Worm (Caenorhabditis elegans): ENCODE measurements around the gene spsb-1.

Gene spsb-1

DNA sequence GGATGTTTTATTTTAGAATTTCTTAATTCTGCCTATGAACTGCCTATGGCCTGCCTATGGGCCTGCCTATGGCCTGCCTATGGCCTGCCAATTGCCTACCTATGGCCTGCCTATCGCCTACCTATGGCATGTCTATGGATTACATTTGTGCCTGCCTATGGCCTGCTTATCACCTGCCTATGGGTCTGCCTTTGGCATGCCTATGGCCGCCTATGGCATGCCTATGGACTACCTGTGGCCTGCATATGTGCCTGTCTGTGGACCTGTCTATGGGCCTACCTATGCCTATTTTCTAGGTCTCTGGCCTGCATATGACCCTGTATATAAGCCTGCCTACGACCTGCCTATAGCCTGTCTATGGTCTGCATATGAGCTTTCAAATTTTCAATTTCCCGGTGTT, 64.5 kb downstream of the spsb-1 start:
- no peak for TF ChIP-seq nhr-11 (tag; optimal IDR thresholded peaks at IDR 0.05)
- TF ChIP-seq mml-1 (tag; optimal IDR thresholded peaks at IDR 0.05) = no peak
- no peak for TF ChIP-seq nhr-43 (tag; optimal IDR thresholded peaks at IDR 0.05; ENCODE audit: poor library complexity, severe bottlenecking)
- TF ChIP-seq pha-4 (tag; optimal IDR thresholded peaks at IDR 0.05) = no peak
- TF ChIP-seq ceh-9 (tag; optimal IDR thresholded peaks at IDR 0.05) = no peak
- TF ChIP-seq fkh-10 (GFP tag; optimal IDR thresholded peaks at IDR 0.05) = no peak
- TF ChIP-seq snpc-4 (tag; optimal IDR thresholded peaks at IDR 0.05) = no peak
- TF ChIP-seq skn-1 (tag; optimal IDR thresholded peaks at IDR 0.05) = no peak
- no peak for TF ChIP-seq R02D3.7 (tag; optimal IDR thresholded peaks at IDR 0.05)
- TF ChIP-seq nhr-12 (tag; optimal IDR thresholded peaks at IDR 0.05) = no peak
- no peak for TF ChIP-seq ZK546.5 (tag; optimal IDR thresholded peaks at IDR 0.05)
- TF ChIP-seq ama-1 (optimal IDR thresholded peaks at IDR 0.05) = no peak
- no peak for TF ChIP-seq lin-15B (tag; optimal IDR thresholded peaks at IDR 0.05)

DNA sequence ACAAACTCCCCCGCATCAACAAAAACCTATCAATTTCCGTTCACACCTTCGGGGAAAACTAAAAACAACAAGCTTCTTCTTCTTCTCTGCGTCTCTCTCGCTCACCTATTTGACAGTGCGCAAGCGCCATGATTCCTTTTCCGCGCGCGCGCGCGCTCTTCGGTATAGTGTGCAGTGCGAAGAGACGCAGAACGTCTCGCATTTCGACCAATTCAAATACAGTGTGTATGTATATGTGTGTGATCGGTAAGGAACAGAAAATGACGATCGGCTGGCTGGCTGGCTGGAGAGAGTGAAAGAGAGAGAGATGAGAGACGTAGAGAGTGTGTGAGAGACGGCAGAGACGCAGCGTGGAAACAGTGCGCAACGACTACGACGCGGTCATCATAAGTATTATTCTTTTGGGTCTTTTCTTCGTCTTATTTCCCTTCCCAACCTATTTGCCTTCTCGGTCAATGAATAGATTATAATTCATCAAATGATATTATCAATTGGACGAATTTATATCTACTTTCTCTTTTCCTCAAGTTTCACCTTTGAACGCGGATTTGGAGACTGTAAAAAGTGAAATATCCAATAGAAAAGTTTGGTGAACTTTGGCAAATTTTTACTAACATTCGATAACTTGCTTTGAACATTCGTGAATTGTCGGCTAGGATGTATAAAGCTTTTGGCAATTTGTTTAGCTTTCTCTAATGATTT, 66.7 kb downstream of the spsb-1 start:
- TF ChIP-seq nhr-43 (tag; optimal IDR thresholded peaks at IDR 0.05; ENCODE audit: poor library complexity, severe bottlenecking) (peak; percentile 68), aly-2 (tag; optimal IDR thresholded peaks at IDR 0.05) (no peak), ama-1 (optimal IDR thresholded peaks at IDR 0.05) (no peak), ceh-82 (tag; optimal IDR thresholded peaks at IDR 0.05) (no peak), eor-1 (tag; optimal IDR thresholded peaks at IDR 0.05) (no peak), elt-1 (tag; optimal IDR thresholded peaks at IDR 0.05) (no peak), pqm-1 (tag; optimal IDR thresholded peaks at IDR 0.05) (peak; percentile 24), unc-39 (tag; optimal IDR thresholded peaks at IDR 0.05) (no peak), zag-1 (tag; optimal IDR thresholded peaks at IDR 0.05) (no peak), snpc-4 (tag; optimal IDR thresholded peaks at IDR 0.05) (peak; percentile 68), nhr-76 (tag; optimal IDR thresholded peaks at IDR 0.05) (no peak), tbx-2 (tag; optimal IDR thresholded peaks at IDR 0.05) (peak; percentile 45), lsy-12 (tag; optimal IDR thresholded peaks at IDR 0.05) (peak; percentile 62), ZK546.5 (tag; optimal IDR thresholded peaks at IDR 0.05) (no peak), elt-2 (tag; optimal IDR thresholded peaks at IDR 0.05) (peak; percentile 66), ztf-4 (tag; optimal IDR thresholded peaks at IDR 0.05) (no peak), nhr-67 (tag; optimal IDR thresholded peaks at IDR 0.05) (no peak), sea-2 (GFP tag; optimal IDR thresholded peaks at IDR 0.05) (peak; percentile 56), unc-62 (GFP tag; optimal IDR thresholded peaks at IDR 0.05) (peak; percentile 2), ceh-16 (tag; optimal IDR thresholded peaks at IDR 0.05) (no peak), ceh-9 (tag; optimal IDR thresholded peaks at IDR 0.05) (no peak), nhr-77 (tag; optimal IDR thresholded peaks at IDR 0.05) (peak; percentile 36), lin-39 (tag; optimal IDR thresholded peaks at IDR 0.05) (peak; percentile 70), nhr-28 (tag; optimal IDR thresholded peaks at IDR 0.05) (no peak), fkh-2 (tag; optimal IDR thresholded peaks at IDR 0.05) (no peak), egl-5 (tag; optimal IDR thresholded peaks at IDR 0.05) (no peak), daf-12 (tag; optimal IDR thresholded peaks at IDR 0.05) (no peak), nhr-237 (tag; optimal IDR thresholded peaks at IDR 0.05) (no peak), elt-3 (tag; optimal IDR thresholded peaks at IDR 0.05) (no peak), nhr-23 (tag; optimal IDR thresholded peaks at IDR 0.05) (peak; percentile 84), skn-1 (tag; optimal IDR thresholded peaks at IDR 0.05) (no peak), jun-1 (tag; optimal IDR thresholded peaks at IDR 0.05) (peak; percentile 79), nhr-25 (tag; optimal IDR thresholded peaks at IDR 0.05) (peak; percentile 90), nhr-12 (tag; optimal IDR thresholded peaks at IDR 0.05) (no peak), nfya-1 (tag; optimal IDR thresholded peaks at IDR 0.05; ENCODE audit: insufficient read depth) (peak; percentile 51), ceh-28 (tag; optimal IDR thresholded peaks at IDR 0.05) (peak; percentile 52), fos-1 (tag; optimal IDR thresholded peaks at IDR 0.05) (peak; percentile 35), mdl-1 (tag; optimal IDR thresholded peaks at IDR 0.05) (peak; percentile 59), lin-15B (tag; optimal IDR thresholded peaks at IDR 0.05) (peak; percentile 45), pha-4 (tag; optimal IDR thresholded peaks at IDR 0.05) (peak; percentile 91), fkh-10 (GFP tag; optimal IDR thresholded peaks at IDR 0.05) (no peak), nhr-11 (tag; optimal IDR thresholded peaks at IDR 0.05) (no peak), R02D3.7 (tag; optimal IDR thresholded peaks at IDR 0.05) (peak; percentile 16), mml-1 (tag; optimal IDR thresholded peaks at IDR 0.05) (no peak), egl-27 (tag; optimal IDR thresholded peaks at IDR 0.05) (peak; percentile 67), hmg-11 (tag; optimal IDR thresholded peaks at IDR 0.05) (peak; percentile 82), ztf-11 (tag; optimal IDR thresholded peaks at IDR 0.05) (no peak)
